Fruit fly (Drosophila melanogaster) whole organism, wandering third instar larva: ENCODE data around the gene CG12299.
A peak's percentile ranks its signal among the peaks of the same experiment; 100 is the strongest.

Experiments used
- CG32264 ChIP-seq: fragments of 200-800 bp; sonication (Bioruptor generic); optimal IDR thresholded peaks from 2 replicates; lab custom pipeline; 2016; ENCODE audit warnings: missing biosample characterization, missing genetic modification characterization
- CG9705 ChIP-seq: fragments of 200-800 bp; sonication (Bioruptor generic); optimal IDR thresholded peaks from 2 replicates; lab custom pipeline; 2018; ENCODE audit warnings: missing biosample characterization, mild to moderate bottlenecking, missing genetic modification characterization
- CrebA ChIP-seq: fragments of 200-800 bp; sonication (Bioruptor generic); optimal IDR thresholded peaks from 2 replicates; lab custom pipeline; 2016; ENCODE audit warnings: missing biosample characterization, mild to moderate bottlenecking, missing genetic modification characterization, borderline replicate concordance
- Dfd ChIP-seq: fragments of >200 bp; optimal IDR thresholded peaks from 2 replicates; lab custom pipeline; 2017; ENCODE audit warnings: missing biosample characterization, missing genetic modification characterization
- Dif ChIP-seq: fragments of 200-275, 200-300 bp; sonication (Bioruptor generic); optimal IDR thresholded peaks from 2 replicates; lab custom pipeline; 2018; ENCODE audit warnings: missing biosample characterization, missing genetic modification characterization; ENCODE audit not compliant: partially characterized antibody
- GATAd ChIP-seq: sonication (Bioruptor generic); optimal IDR thresholded peaks from 2 replicates; lab custom pipeline; 2016; ENCODE audit warnings: missing biosample characterization, missing genetic modification characterization
- HLH106 ChIP-seq: fragments of 200-800 bp; optimal IDR thresholded peaks from 3 replicates; lab custom pipeline; 2019; ENCODE audit warnings: missing biosample characterization, mild to moderate bottlenecking, missing genetic modification characterization, moderate library complexity
- Hnf4 ChIP-seq: fragments of 200-800 bp; sonication (Bioruptor generic); optimal IDR thresholded peaks from 2 replicates; lab custom pipeline; 2016; ENCODE audit warnings: missing biosample characterization, mild to moderate bottlenecking, missing genetic modification characterization
- Hr78 ChIP-seq: fragments of >200 bp; optimal IDR thresholded peaks from 2 replicates; lab custom pipeline; 2017; ENCODE audit warnings: missing biosample characterization, missing genetic modification characterization
- Hr83 ChIP-seq: fragments of 200-300 bp; sonication (Bioruptor generic); optimal IDR thresholded peaks from 2 replicates; lab custom pipeline; 2016; ENCODE audit warnings: missing biosample characterization, mild to moderate bottlenecking, missing genetic modification characterization, moderate library complexity; ENCODE audit not compliant: poor library complexity, severe bottlenecking
- Jra ChIP-seq: sonication (Bioruptor generic); optimal IDR thresholded peaks from 2 replicates; lab custom pipeline; 2016; ENCODE audit warnings: missing biosample characterization, missing genetic modification characterization
- Mio ChIP-seq: sonication (Bioruptor generic); optimal IDR thresholded peaks from 2 replicates; lab custom pipeline; 2016; ENCODE audit warnings: missing biosample characterization, missing genetic modification characterization
- N ChIP-seq: fragments of >200 bp; optimal IDR thresholded peaks from 2 replicates; lab custom pipeline; 2018; ENCODE audit warnings: missing biosample characterization, missing external identifiers, missing genetic modification characterization
- OdsH ChIP-seq: fragments of 200-800 bp; sonication (Bioruptor generic); optimal IDR thresholded peaks from 2 replicates; lab custom pipeline; 2016; ENCODE audit warnings: missing biosample characterization, mild to moderate bottlenecking, missing genetic modification characterization
- Rel ChIP-seq, 2 experiments: fragments of 200-800 bp; sonication (Bioruptor generic) in 1 of 2; optimal IDR thresholded peaks; 2 replicates in 1 of 2; 3 replicates in 1 of 2; lab custom pipeline; 2016 to 2019; ENCODE audit warnings: mild to moderate bottlenecking in 2 of 2, missing biosample characterization in 2 of 2, missing genetic modification characterization in 2 of 2, moderate library complexity in 1 of 2
- Sp1 ChIP-seq: fragments of 200-800 bp; sonication (Bioruptor generic); optimal IDR thresholded peaks from 3 replicates; lab custom pipeline; 2019; ENCODE audit warnings: missing biosample characterization, mild to moderate bottlenecking, missing genetic modification characterization, moderate library complexity
- Vsx2 ChIP-seq: fragments of 200-300, 225-300 bp; sonication (Bioruptor generic); optimal IDR thresholded peaks from 2 replicates; lab custom pipeline; 2018; ENCODE audit warnings: missing biosample characterization, missing genetic modification characterization; ENCODE audit not compliant: partially characterized antibody
- br ChIP-seq: fragments of 200-800 bp; sonication (Bioruptor generic); optimal IDR thresholded peaks from 2 replicates; lab custom pipeline; 2016; ENCODE audit warnings: missing biosample characterization, missing genetic modification characterization
- dl ChIP-seq, 2 experiments: fragments of 175-275, 200-275 bp in 1 of 2; fragments of 200-275 bp in 1 of 2; sonication (Bioruptor generic); optimal IDR thresholded peaks; lab custom pipeline; 2018; ENCODE audit warnings: mild to moderate bottlenecking in 2 of 2, missing biosample characterization in 2 of 2, missing genetic modification characterization in 2 of 2, moderate library complexity in 2 of 2; ENCODE audit not compliant: partially characterized antibody in 2 of 2, insufficient read depth in 1 of 2
- dmrt93B ChIP-seq: fragments of 200-800 bp; sonication (Bioruptor generic); optimal IDR thresholded peaks from 2 replicates; lab custom pipeline; 2018; ENCODE audit warnings: missing biosample characterization, mild to moderate bottlenecking, missing genetic modification characterization
- dsf ChIP-seq: sonication (Bioruptor generic); optimal IDR thresholded peaks from 2 replicates; lab custom pipeline; 2016; ENCODE audit warnings: missing biosample characterization, missing genetic modification characterization, borderline replicate concordance
- ey ChIP-seq: fragments of 200-800 bp; sonication (Bioruptor generic); optimal IDR thresholded peaks from 2 replicates; lab custom pipeline; 2016; ENCODE audit warnings: missing biosample characterization, missing genetic modification characterization
- foxo ChIP-seq, 2 experiments: fragments of 200-800 bp; sonication (Bioruptor generic); optimal IDR thresholded peaks; 2 replicates in 1 of 2; 3 replicates in 1 of 2; lab custom pipeline; 2016 to 2017; ENCODE audit warnings: missing biosample characterization in 2 of 2, missing genetic modification characterization in 2 of 2
- fru ChIP-seq: fragments of 200-800 bp; sonication (Bioruptor generic); optimal IDR thresholded peaks from 3 replicates; lab custom pipeline; 2016; ENCODE audit warnings: missing biosample characterization, mild to moderate bottlenecking, missing genetic modification characterization
- h ChIP-seq: fragments of 200-800 bp; sonication (Bioruptor generic); optimal IDR thresholded peaks from 3 replicates; lab custom pipeline; 2016; ENCODE audit warnings: missing biosample characterization, mild to moderate bottlenecking, missing genetic modification characterization
- jim ChIP-seq: fragments of 175-275, 200-325 bp; sonication (Bioruptor generic); optimal IDR thresholded peaks from 2 replicates; lab custom pipeline; 2016; ENCODE audit warnings: missing biosample characterization, mild to moderate bottlenecking, missing genetic modification characterization
- lola ChIP-seq: fragments of >200 bp; optimal IDR thresholded peaks from 2 replicates; lab custom pipeline; 2017; ENCODE audit warnings: missing biosample characterization, missing genetic modification characterization
- pan ChIP-seq: fragments of >200 bp; optimal IDR thresholded peaks from 2 replicates; lab custom pipeline; 2017
- psq ChIP-seq: fragments of 200-800 bp; sonication (Bioruptor generic); optimal IDR thresholded peaks from 3 replicates; lab custom pipeline; 2017; ENCODE audit warnings: missing biosample characterization, mild to moderate bottlenecking, missing genetic modification characterization, moderate library complexity
- rgr ChIP-seq: fragments of 200-800 bp; sonication (Bioruptor generic); optimal IDR thresholded peaks from 3 replicates; lab custom pipeline; 2016; ENCODE audit warnings: missing biosample characterization, mild to moderate bottlenecking, missing genetic modification characterization
- sv ChIP-seq: fragments of 200-800 bp; sonication (Bioruptor generic); optimal IDR thresholded peaks from 3 replicates; lab custom pipeline; 2016; ENCODE audit warnings: missing biosample characterization, missing genetic modification characterization
- tai ChIP-seq: sonication (Bioruptor generic); optimal IDR thresholded peaks from 2 replicates; lab custom pipeline; 2016; ENCODE audit warnings: missing biosample characterization, missing genetic modification characterization
- usp ChIP-seq: fragments of >200 bp; optimal IDR thresholded peaks from 2 replicates; lab custom pipeline; 2017; ENCODE audit warnings: missing biosample characterization, missing genetic modification characterization
- woc ChIP-seq: sonication (Bioruptor generic); optimal IDR thresholded peaks from 2 replicates; lab custom pipeline; 2016; ENCODE audit warnings: missing biosample characterization, mild to moderate bottlenecking, missing genetic modification characterization

CG12299 gene

DNA sequence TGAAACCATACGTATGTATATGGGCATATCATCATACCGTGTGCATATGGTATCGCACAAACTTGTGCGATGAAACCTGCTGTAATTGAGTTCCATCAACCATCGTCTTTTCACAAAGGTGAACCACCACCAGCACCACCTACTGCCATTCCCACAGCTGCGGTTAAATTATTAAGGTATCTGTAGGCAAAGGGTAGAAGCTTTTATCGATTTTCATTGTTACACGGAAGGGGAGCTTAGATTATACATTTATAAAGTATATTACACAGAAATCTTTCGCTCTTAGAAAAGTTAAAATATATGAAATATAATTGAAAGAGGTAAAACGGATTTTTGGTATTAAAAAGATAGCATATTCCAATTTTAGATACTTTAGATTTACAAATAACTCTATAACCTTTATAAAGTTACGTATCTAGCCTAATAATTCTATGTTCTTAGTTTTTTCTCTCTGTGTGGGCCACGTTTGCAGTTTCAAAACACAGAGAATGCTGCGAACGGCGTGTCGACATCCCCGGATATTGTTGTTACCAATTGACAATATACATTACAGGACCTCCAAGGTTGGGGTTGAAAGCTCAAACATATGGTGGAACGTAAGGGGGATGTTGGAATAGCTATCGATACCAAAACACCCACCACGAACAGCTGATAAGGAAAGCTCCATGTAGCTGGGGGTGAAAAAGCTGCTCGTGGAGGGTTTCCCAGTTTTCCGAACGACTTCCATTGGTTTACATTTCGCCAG lies 23.4 kb downstream of the CG12299 start, which contains the start of gene CG6495:
CG6495 (plus strand) TSS at position 695 of the 745 bp plus-strand sequence.
- TF ChIP-seq psq (GFP tag; lab: Kevin White, UChicago) = no peak
- no peak for TF ChIP-seq pan (lab: Kevin White, UChicago)
- TF ChIP-seq Sp1 (GFP tag; lab: Kevin White, UChicago) = peak; percentile 43
- TF ChIP-seq foxo (GFP tag; optimal IDR thresholded peaks at IDR 0.05; lab: Kevin White, UChicago) = peak in 1 of 2 experiments; percentile 22
- no peak for TF ChIP-seq N (GFP tag; lab: Kevin White, UChicago)
- TF ChIP-seq dmrt93B (GFP tag; lab: Kevin White, UChicago) = no peak
- TF ChIP-seq woc (GFP tag; lab: Kevin White, UChicago) = no peak
- no peak for TF ChIP-seq CG9705 (GFP tag; lab: Kevin White, UChicago)
- TF ChIP-seq GATAd (GFP tag; lab: Kevin White, UChicago) = no peak
- TF ChIP-seq fru (GFP tag; lab: Kevin White, UChicago) = peak; percentile 27
- TF ChIP-seq h = peak; percentile 22
- TF ChIP-seq dl (GFP tag; optimal IDR thresholded peaks at IDR 0.05; lab: Kevin White, UChicago; ENCODE audit: insufficient read depth in 1 of 2, partially characterized antibody in 2 of 2) = no peak
- TF ChIP-seq Hnf4 (GFP tag; lab: Kevin White, UChicago) = no peak
- no peak for TF ChIP-seq CG32264
- TF ChIP-seq HLH106 (tag; lab: Kevin White, UChicago) = peak; percentile 11
- TF ChIP-seq CrebA (GFP tag; lab: Kevin White, UChicago) = no peak
- peak; percentile 17 for TF ChIP-seq OdsH (GFP tag; lab: Kevin White, UChicago)
- TF ChIP-seq tai (GFP tag; lab: Kevin White, UChicago) = no peak
- no peak for TF ChIP-seq Hr83 (GFP tag; lab: Kevin White, UChicago)
- no peak for TF ChIP-seq Jra (GFP tag; lab: Kevin White, UChicago)
- no peak for TF ChIP-seq Mio (GFP tag; lab: Kevin White, UChicago)
- no peak for TF ChIP-seq usp (GFP tag; lab: Kevin White, UChicago)
- TF ChIP-seq rgr (GFP tag; lab: Kevin White, UChicago) = no peak
- TF ChIP-seq Dif (GFP tag; lab: Kevin White, UChicago) = no peak
- TF ChIP-seq jim = no peak

- no peak for TF ChIP-seq Rel (GFP tag; optimal IDR thresholded peaks at IDR 0.05; lab: Kevin White, UChicago)
- TF ChIP-seq Rel (tag; optimal IDR thresholded peaks at IDR 0.05; lab: Kevin White, UChicago) = peak; percentile 22
- peak; percentile 62 for TF ChIP-seq Hr83 (GFP tag; lab: Kevin White, UChicago)
- peak; percentile 12 for TF ChIP-seq sv (GFP tag; lab: Kevin White, UChicago)
- peak; percentile 14 for TF ChIP-seq rgr (GFP tag; lab: Kevin White, UChicago)
- no peak for TF ChIP-seq Dfd (GFP tag; lab: Kevin White, UChicago)
Observed at dm6 chr2L:10767597-10768188, 30.5 kb downstream of the CG12299 start, which contains the start of gene Ubc2. Gene Ubc2 (minus strand): TSS chr2L:10768006.

dm6 chr2L:10769708-10770107 lies 32.6 kb downstream of the CG12299 start, which contains the start of gene CG6724:
Gene CG6724 (minus strand): TSS chr2L:10769952.
- TF ChIP-seq Jra (GFP tag; lab: Kevin White, UChicago) (no peak), OdsH (GFP tag; lab: Kevin White, UChicago) (no peak), ey (GFP tag; lab: Kevin White, UChicago) (no peak), CrebA (GFP tag; lab: Kevin White, UChicago) (no peak), dmrt93B (GFP tag; lab: Kevin White, UChicago) (no peak), br (GFP tag; lab: Kevin White, UChicago) (no peak), Vsx2 (GFP tag; lab: Kevin White, UChicago) (no peak), dsf (GFP tag; lab: Kevin White, UChicago) (no peak), CG9705 (GFP tag; lab: Kevin White, UChicago) (no peak), lola (GFP tag; lab: Kevin White, UChicago) (no peak), jim (no peak), Hr78 (GFP tag; lab: Kevin White, UChicago) (no peak), tai (GFP tag; lab: Kevin White, UChicago) (no peak), Rel (GFP tag; optimal IDR thresholded peaks at IDR 0.05; lab: Kevin White, UChicago) (no peak), Rel (tag; optimal IDR thresholded peaks at IDR 0.05; lab: Kevin White, UChicago) (no peak)
